Fruit fly (Drosophila melanogaster): ENCODE measurements around the gene LanA.

The LanA gene

dm6 chr3L:6181776-6182175 is 36.0 kb downstream of the LanA start, which contains the start of gene CG10274 (continued):
- TF ChIP-seq aop (GFP tag; IDR thresholded peaks at IDR 0.05) (no peak), ase (GFP tag; IDR thresholded peaks at IDR 0.05) (0 out of 3 replicates have a peak, but pooled peaks have one; percentile 13), bab2 (GFP tag; optimal IDR thresholded peaks at IDR 0.05) (peak; percentile 67), gce (GFP tag; IDR thresholded peaks at IDR 0.05) (no peak), CG4424 (GFP tag; optimal IDR thresholded peaks at IDR 0.05) (peak; percentile 85), CG34422 (GFP tag; IDR thresholded peaks at IDR 0.05) (peak; percentile 77; the same call in 2 of the 3 replicates), nom (GFP tag; optimal IDR thresholded peaks at IDR 0.05) (no peak), CTCF (GFP tag; optimal IDR thresholded peaks at IDR 0.05) (no peak), Myb (GFP tag; optimal IDR thresholded peaks at IDR 0.05) (peak; percentile 72), pb (GFP tag; optimal IDR thresholded peaks at IDR 0.05) (no peak), Dll (GFP tag; IDR thresholded peaks at IDR 0.05; ENCODE audit: partially characterized antibody) (no peak), CG18619 (GFP tag; optimal IDR thresholded peaks at IDR 0.05) (peak; percentile 77), sisA (GFP tag; IDR thresholded peaks at IDR 0.05) (peak; percentile 73), CG17359 (tag; optimal IDR thresholded peaks at IDR 0.05) (no peak), CG32532 (GFP tag; IDR thresholded peaks at IDR 0.05) (peak; percentile 66), rib (GFP tag; IDR thresholded peaks at IDR 0.05) (0 out of 2 replicates have a peak, but pooled peaks have one; percentile 31), Ssrp (tag; optimal IDR thresholded peaks at IDR 0.05) (peak; percentile 80), Opbp (GFP tag; IDR thresholded peaks at IDR 0.05; ENCODE audit: partially characterized antibody) (no peak), bowl (GFP tag; IDR thresholded peaks at IDR 0.05) (no peak), CG32767 (GFP tag; IDR thresholded peaks at IDR 0.05) (no peak), CG13287 (GFP tag; IDR thresholded peaks at IDR 0.05; ENCODE audit: partially characterized antibody) (no peak; the same call in 1 of the 2 replicates), NC2β (GFP tag; optimal IDR thresholded peaks at IDR 0.05) (peak; percentile 23), dpn (GFP tag; optimal IDR thresholded peaks at IDR 0.05) (peak; percentile 72 to 81), CG7839 (tag; optimal IDR thresholded peaks at IDR 0.05) (no peak), CG8924 (tag; optimal IDR thresholded peaks at IDR 0.05) (peak; percentile 79), pho (GFP tag; optimal IDR thresholded peaks at IDR 0.05) (peak; percentile 89), zen2 (GFP tag; IDR thresholded peaks at IDR 0.05; ENCODE audit: partially characterized antibody) (no peak), lmd (GFP tag; IDR thresholded peaks at IDR 0.05) (peak; percentile 80), CG1024 (GFP tag; IDR thresholded peaks at IDR 0.05) (0 out of 2 replicates have a peak, but pooled peaks have one; percentile 26), CG9797 (GFP tag; optimal IDR thresholded peaks at IDR 0.05) (peak; percentile 24), CG12219 (GFP tag; optimal IDR thresholded peaks at IDR 0.05) (peak; percentile 2), dan (GFP tag; IDR thresholded peaks at IDR 0.05) (no peak), CG11398 (GFP tag; optimal IDR thresholded peaks at IDR 0.05) (no peak), Poxn (GFP tag; IDR thresholded peaks at IDR 0.05) (no peak), Sry-δ (GFP tag; optimal IDR thresholded peaks at IDR 0.05) (peak; percentile 44), CG3281 (GFP tag; optimal IDR thresholded peaks at IDR 0.05) (no peak), BEAF-32 (GFP tag; optimal IDR thresholded peaks at IDR 0.05) (peak; percentile 36), CG1792 (GFP tag; optimal IDR thresholded peaks at IDR 0.05) (peak; percentile 43), Mad (GFP tag; optimal IDR thresholded peaks at IDR 0.05) (peak; percentile 69), chm (GFP tag; IDR thresholded peaks at IDR 0.05) (no peak), CG17385 (GFP tag; optimal IDR thresholded peaks at IDR 0.05) (no peak), Hmr (GFP tag; optimal IDR thresholded peaks at IDR 0.05) (no peak), dimm (GFP tag; IDR thresholded peaks at IDR 0.05) (no peak), p53 (GFP tag; optimal IDR thresholded peaks at IDR 0.05) (no peak), ewg (GFP tag; optimal IDR thresholded peaks at IDR 0.05) (peak; percentile 61), YL-1 (GFP tag; optimal IDR thresholded peaks at IDR 0.05) (peak; percentile 65), pnt (GFP tag; optimal IDR thresholded peaks at IDR 0.05) (peak; percentile 54), Meics (GFP tag; optimal IDR thresholded peaks at IDR 0.05) (no peak), CG6683 (GFP tag; optimal IDR thresholded peaks at IDR 0.05) (peak; percentile 39), corto (GFP tag; optimal IDR thresholded peaks at IDR 0.05) (no peak), Tbp (GFP tag; optimal IDR thresholded peaks at IDR 0.05) (peak; percentile 56), croc (GFP tag; conservative IDR thresholded peaks at IDR 0.05) (peak; percentile 62; the same call in 2 of the 3 replicates)
